Worm (Caenorhabditis elegans) whole organism, L4 larva: ENCODE measurements around the gene C35C5.8.

Experiments
- D1046.2 ChIP-seq: fragments of 200-800 bp; sonication (Bioruptor generic); IDR thresholded peaks from 2 replicates; pipeline ENCODE4 v1.3.6; 2022; ENCODE audit warnings: missing genetic modification characterization, missing compliant biosample characterization
- F10B5.3 ChIP-seq: sonication (generic microtip); optimal IDR thresholded peaks from 2 replicates; lab custom pipeline; 2016; ENCODE audit warnings: mild to moderate bottlenecking, missing genetic modification characterization, missing compliant biosample characterization
- F37D6.2 ChIP-seq: sonication (generic microtip); optimal IDR thresholded peaks from 2 replicates; lab custom pipeline; 2016; ENCODE audit warnings: mild to moderate bottlenecking, missing genetic modification characterization, missing compliant biosample characterization
- F49E8.2 ChIP-seq: sonication (generic microtip); optimal IDR thresholded peaks from 2 replicates; lab custom pipeline; 2016; ENCODE audit warnings: missing compliant biosample characterization, mild to moderate bottlenecking, missing genetic modification characterization, borderline replicate concordance
- T26A8.4 ChIP-seq: fragments of 200-800 bp; sonication (Bioruptor generic); IDR thresholded peaks from 2 replicates; pipeline ENCODE4 v1.3.6; 2022; ENCODE audit warnings: missing genetic modification characterization, missing compliant biosample characterization
- Y105C5A.15 ChIP-seq: fragments of 200-800 bp; sonication (Bioruptor generic); IDR thresholded peaks from 2 replicates; pipeline ENCODE4 v1.3.6; 2022; ENCODE audit warnings: missing genetic modification characterization, missing compliant biosample characterization
- Y48G9A.11 ChIP-seq: fragments of 200-800 bp; sonication (Bioruptor generic); IDR thresholded peaks from 2 replicates; pipeline ENCODE4 v1.3.6; 2022; ENCODE audit warnings: missing genetic modification reagents, missing genetic modification characterization, missing compliant biosample characterization
- Y5F2A.4 ChIP-seq: fragments of 200-800 bp; sonication (Bioruptor generic); optimal IDR thresholded peaks from 2 replicates; lab custom pipeline; 2018; ENCODE audit warnings: mild to moderate bottlenecking, missing genetic modification characterization, missing compliant biosample characterization
- aha-1 ChIP-seq: fragments of 150-350 bp; peaks from one replicate; lab custom pipeline; 2014; ENCODE audit warnings: missing biosample characterization, missing genetic modification characterization
- aly-2 ChIP-seq: sonication (generic microtip); optimal IDR thresholded peaks from 2 replicates; lab custom pipeline; 2018; ENCODE audit warnings: missing biosample characterization, missing genetic modification characterization
- ama-1 ChIP-seq: fragments of 150-350 bp; optimal IDR thresholded peaks from 2 replicates; lab custom pipeline; 2014; ENCODE audit warnings: inconsistent platforms, mixed read lengths
- attf-4 ChIP-seq: sonication (generic microtip); optimal IDR thresholded peaks from 3 replicates; lab custom pipeline; 2017; ENCODE audit warnings: missing biosample characterization, missing genetic modification characterization
- ceh-82 ChIP-seq: sonication (generic microtip); optimal IDR thresholded peaks from 2 replicates; lab custom pipeline; 2017; ENCODE audit warnings: missing biosample characterization, missing genetic modification characterization
- daf-16 ChIP-seq, 3 experiments: sonication (generic microtip); optimal IDR thresholded peaks; 2 replicates each; lab custom pipeline; 2016 to 2017; ENCODE audit warnings: missing genetic modification characterization in 3 of 3, missing genetic modification reagents in 3 of 3, mild to moderate bottlenecking in 2 of 3, missing compliant biosample characterization in 2 of 3, missing biosample characterization in 1 of 3, moderate library complexity in 1 of 3
- dmd-9 ChIP-seq: fragments of 200-800 bp; sonication (Bioruptor generic); IDR thresholded peaks from 2 replicates; pipeline ENCODE4 v1.3.6; 2022; ENCODE audit warnings: missing genetic modification reagents, missing genetic modification characterization, missing compliant biosample characterization
- egl-27 ChIP-seq: sonication (generic microtip); optimal IDR thresholded peaks from 3 replicates; lab custom pipeline; 2017; ENCODE audit warnings: missing biosample characterization, missing genetic modification reagents, missing genetic modification characterization
- gei-8 ChIP-seq: fragments of 200-800 bp; sonication (Bioruptor generic); optimal IDR thresholded peaks from 2 replicates; lab custom pipeline; 2018; ENCODE audit warnings: mild to moderate bottlenecking, missing genetic modification characterization, missing compliant biosample characterization
- hmg-1.1 ChIP-seq: fragments of 200-800 bp; sonication (Bioruptor generic); IDR thresholded peaks from 2 replicates; pipeline ENCODE4 v1.3.6; 2022; ENCODE audit warnings: missing genetic modification reagents, missing genetic modification characterization, missing compliant biosample characterization
- lin-29 ChIP-seq: fragments of 200-800 bp; sonication (Bioruptor generic); IDR thresholded peaks from 2 replicates; pipeline ENCODE4 v1.3.6; 2022; ENCODE audit warnings: missing genetic modification reagents, missing genetic modification characterization, missing compliant biosample characterization
- lin-39 ChIP-seq: fragments of 150-350 bp; optimal IDR thresholded peaks from 2 replicates; lab custom pipeline; 2014; ENCODE audit warnings: missing biosample characterization, missing genetic modification reagents, missing genetic modification characterization
- lir-3 ChIP-seq: sonication (generic microtip); optimal IDR thresholded peaks from 2 replicates; lab custom pipeline; 2016; ENCODE audit warnings: mild to moderate bottlenecking, missing genetic modification characterization, missing compliant biosample characterization
- madf-5 ChIP-seq, 2 experiments: fragments of 200-800 bp; sonication (Bioruptor generic); IDR thresholded peaks; 2 replicates each; pipeline ENCODE4 v1.3.6; 2022; ENCODE audit warnings: missing compliant biosample characterization in 2 of 2, missing genetic modification characterization in 2 of 2
- madf-9 ChIP-seq: fragments of 200-800 bp; sonication (Bioruptor generic); conservative IDR thresholded peaks from 2 replicates; pipeline ENCODE4 v1.3.6; 2022; ENCODE audit warnings: missing genetic modification reagents, missing genetic modification characterization, missing compliant biosample characterization
- mep-1 ChIP-seq: fragments of 150-350 bp; sonication (generic microtip); optimal IDR thresholded peaks from 3 replicates; lab custom pipeline; 2014; ENCODE audit warnings: missing biosample characterization, missing genetic modification characterization
- mxl-3 ChIP-seq: fragments of 200-800 bp; sonication (Bioruptor generic); optimal IDR thresholded peaks from 2 replicates; lab custom pipeline; 2018; ENCODE audit warnings: mild to moderate bottlenecking, missing genetic modification characterization, missing compliant biosample characterization
- nhr-111 ChIP-seq: fragments of 200-800 bp; sonication (Bioruptor generic); optimal IDR thresholded peaks from 2 replicates; lab custom pipeline; 2018; ENCODE audit warnings: mild to moderate bottlenecking, missing genetic modification characterization, missing compliant biosample characterization
- nhr-28 ChIP-seq: fragments of 150-350 bp; optimal IDR thresholded peaks from 2 replicates; lab custom pipeline; 2014; ENCODE audit warnings: missing biosample characterization, missing genetic modification characterization
- nhr-6 ChIP-seq: fragments of 150-350 bp; optimal IDR thresholded peaks from 2 replicates; lab custom pipeline; 2014; ENCODE audit warnings: missing biosample characterization, missing genetic modification characterization
- nhr-76 ChIP-seq: fragments of 150-350 bp; optimal IDR thresholded peaks from 2 replicates; lab custom pipeline; 2014; ENCODE audit warnings: missing biosample characterization, missing genetic modification characterization
- php-3 ChIP-seq: fragments of 200-800 bp; sonication (Bioruptor generic); IDR thresholded peaks from 2 replicates; pipeline ENCODE4 v1.3.6; 2022; ENCODE audit warnings: missing genetic modification reagents, missing genetic modification characterization, missing compliant biosample characterization
- rbr-2 ChIP-seq: sonication (generic microtip); optimal IDR thresholded peaks from 2 replicates; lab custom pipeline; 2016; ENCODE audit warnings: missing genotype, missing genetic modification characterization, missing compliant biosample characterization
- saeg-2 ChIP-seq: fragments of 200-800 bp; sonication (Bioruptor generic); IDR thresholded peaks from 2 replicates; pipeline ENCODE4 v1.3.6; 2022; ENCODE audit warnings: missing genetic modification reagents, missing genetic modification characterization, missing compliant biosample characterization
- set-16 ChIP-seq: fragments of 200-800 bp; sonication (Bioruptor generic); IDR thresholded peaks from 2 replicates; pipeline ENCODE4 v1.3.6; 2022; ENCODE audit warnings: missing genetic modification reagents, missing genetic modification characterization, missing compliant biosample characterization
- spr-1 ChIP-seq: sonication (generic microtip); optimal IDR thresholded peaks from 2 replicates; lab custom pipeline; 2016; ENCODE audit warnings: mild to moderate bottlenecking, missing genetic modification characterization, missing compliant biosample characterization
- spr-3 ChIP-seq: fragments of 200-800 bp; sonication (Bioruptor generic); optimal IDR thresholded peaks from 2 replicates; lab custom pipeline; 2018; ENCODE audit warnings: mild to moderate bottlenecking, missing genetic modification characterization, missing compliant biosample characterization
- unc-130 ChIP-seq: sonication (generic microtip); optimal IDR thresholded peaks from 2 replicates; lab custom pipeline; 2016; ENCODE audit warnings: missing genetic modification reagents, missing genetic modification characterization, missing compliant biosample characterization
- unc-62 ChIP-seq, 3 experiments: fragments of 150-350 bp in 1 of 3; sonication (generic microtip); optimal IDR thresholded peaks in 2 of 3; peaks in 1 of 3; 1 replicate in 1 of 3; 2 replicates in 2 of 3; lab custom pipeline; 2014 to 2017; ENCODE audit warnings: missing biosample characterization in 3 of 3, missing genetic modification characterization in 3 of 3, missing genetic modification reagents in 3 of 3, missing genotype in 1 of 3
- zag-1 ChIP-seq: fragments of 150-350 bp; optimal IDR thresholded peaks from 2 replicates; lab custom pipeline; 2014; ENCODE audit warnings: missing biosample characterization, missing genetic modification characterization
- zfp-2 ChIP-seq: sonication (generic microtip); optimal IDR thresholded peaks from 2 replicates; lab custom pipeline; 2016; ENCODE audit warnings: mild to moderate bottlenecking, missing genetic modification characterization, missing compliant biosample characterization
- zfp-3 ChIP-seq: fragments of 200-800 bp; sonication (Bioruptor generic); conservative IDR thresholded peaks from 2 replicates; pipeline ENCODE4 v1.3.6; 2022; ENCODE audit warnings: missing genetic modification reagents, missing genetic modification characterization, missing compliant biosample characterization
- zip-2 ChIP-seq: fragments of 150-350 bp; optimal IDR thresholded peaks from 2 replicates; lab custom pipeline; 2014; ENCODE audit warnings: missing biosample characterization, missing genetic modification characterization
- ztf-7 ChIP-seq: fragments of 150-350 bp; optimal IDR thresholded peaks from 2 replicates; lab custom pipeline; 2014; ENCODE audit warnings: missing biosample characterization, missing genetic modification characterization

C35C5.8 gene

ce11 chrX:11546445-11547275 is 13.3 kb downstream of the C35C5.8 start, which contains the start of gene selt-1.1 (continued):
- TF ChIP-seq dmd-9 (0 out of 2 replicates have a peak, but pooled peaks have one; percentile 19), ceh-82 (no peak), D1046.2 (GFP tag; lab: Robert Waterston, UW) (no peak), unc-130 (GFP tag; lab: Kevin White, UChicago) (no peak), Y48G9A.11 (GFP tag; lab: Robert Waterston, UW) (no peak), attf-4 (tag; lab: Kevin White, UChicago) (no peak), zfp-2 (tag; lab: Kevin White, UChicago) (no peak), aly-2 (no peak), zfp-3 (GFP tag; lab: Robert Waterston, UW) (no peak), lin-29 (GFP tag; lab: Robert Waterston, UW) (no peak), lir-3 (tag; lab: Kevin White, UChicago) (no peak), F49E8.2 (tag; lab: Kevin White, UChicago) (no peak), set-16 (GFP tag; lab: Robert Waterston, UW) (no peak), F37D6.2 (tag; lab: Kevin White, UChicago) (no peak), hmg-1.1 (peak; percentile 63), madf-9 (GFP tag; lab: Robert Waterston, UW) (0 out of 2 replicates have a peak, but pooled peaks have one; percentile 52), Y5F2A.4 (GFP tag; lab: Kevin White, UChicago) (no peak), mep-1 (tag; lab: Kevin White, UChicago) (peak; percentile 84), daf-16 (GFP tag; optimal IDR thresholded peaks at IDR 0.05; lab: Kevin White, UChicago) (no peak), daf-16 (tag; optimal IDR thresholded peaks at IDR 0.05; lab: Kevin White, UChicago) (peak; percentile 73), ama-1 (lab: Kevin White, UChicago) (no peak), zip-2 (tag; lab: Kevin White, UChicago) (no peak), rbr-2 (tag; lab: Kevin White, UChicago) (peak; percentile 67), nhr-6 (tag; lab: Kevin White, UChicago) (peak; percentile 97), php-3 (GFP tag; lab: Robert Waterston, UW) (no peak), nhr-111 (GFP tag; lab: Kevin White, UChicago) (no peak), saeg-2 (GFP tag; lab: Robert Waterston, UW) (no peak), madf-5 (GFP tag; IDR thresholded peaks at IDR 0.05; lab: Robert Waterston, UW) (0 out of 4 replicates have a peak, but pooled peaks of 1 of the 2 experiments have one; percentile 4), zag-1 (no peak), nhr-76 (tag; lab: Kevin White, UChicago) (no peak)

ce11 chrX:11547442-11548023 is 14.1 kb downstream of the C35C5.8 start:
- TF ChIP-seq ama-1 (lab: Kevin White, UChicago) (no peak), Y105C5A.15 (GFP tag; lab: Robert Waterston, UW) (no peak), aha-1 (peak; percentile 63), lin-39 (tag; lab: Kevin White, UChicago) (no peak), gei-8 (GFP tag; lab: Kevin White, UChicago) (no peak), T26A8.4 (no peak), daf-16 (GFP tag; optimal IDR thresholded peaks at IDR 0.05; lab: Kevin White, UChicago) (peak in 1 of 2 experiments; percentile 37), daf-16 (tag; optimal IDR thresholded peaks at IDR 0.05; lab: Kevin White, UChicago) (no peak), unc-62 (GFP tag; optimal IDR thresholded peaks at IDR 0.05 in 1 of 2; lab: Kevin White, UChicago) (peak in 1 of 2 experiments; percentile 86), unc-62 (tag; optimal IDR thresholded peaks at IDR 0.05; lab: Kevin White, UChicago) (no peak), nhr-28 (tag; lab: Kevin White, UChicago) (peak; percentile 2), egl-27 (tag; lab: Kevin White, UChicago) (no peak), F10B5.3 (tag; lab: Kevin White, UChicago) (no peak), mxl-3 (no peak), spr-1 (tag; lab: Kevin White, UChicago) (no peak), ztf-7 (tag; lab: Kevin White, UChicago) (no peak), spr-3 (GFP tag; lab: Kevin White, UChicago) (no peak)
